Fruit fly (Drosophila melanogaster) whole organism, pupa: Measurements from ENCODE around the gene pn.

Experiments used
- CG10348 ChIP-seq: fragments of 200-800 bp; sonication (Bioruptor generic); IDR thresholded peaks from 2 replicates; pipeline ENCODE4 v1.3.6; 2022; ENCODE audit warnings: missing biosample characterization, missing genetic modification characterization
- CG13204 ChIP-seq: fragments of 200-800 bp; sonication (Bioruptor generic); optimal IDR thresholded peaks from 2 replicates; lab custom pipeline; 2018; ENCODE audit warnings: missing biosample characterization, mild to moderate bottlenecking, missing genetic modification characterization, moderate library complexity
- EcR ChIP-seq: fragments of 200-800 bp; sonication (Bioruptor generic); optimal IDR thresholded peaks from 3 replicates; lab custom pipeline; 2019; ENCODE audit warnings: missing biosample characterization, missing genetic modification characterization, mild to moderate bottlenecking, moderate library complexity, missing genetic modification reagents
- Pif1B ChIP-seq: fragments of 200-800 bp; sonication (Bioruptor generic); optimal IDR thresholded peaks from 3 replicates; lab custom pipeline; 2016; ENCODE audit warnings: missing biosample characterization, missing genetic modification characterization
- fd96Ca ChIP-seq: fragments of 200-800 bp; sonication (Bioruptor generic); IDR thresholded peaks from 3 replicates; pipeline ENCODE4 v1.3.6; 2022; ENCODE audit warnings: missing biosample characterization, missing genetic modification characterization

- TF ChIP-seq fd96Ca (no peak), CG13204 (GFP tag; lab: Kevin White, UChicago) (no peak), Pif1B (GFP tag; lab: Kevin White, UChicago) (no peak), EcR (no peak), CG10348 (no peak)
Observed at dm6 chrX:2172420-2172827, 8.6 kb upstream of the pn start, which contains the start of gene ND-B14.5A.
